Worm (Caenorhabditis elegans) whole organism, young adult: ENCODE data around the gene K08E5.5.

Experiments
- akir-1 ChIP-seq: fragments of 200-800 bp; sonication (Bioruptor generic); optimal IDR thresholded peaks from 2 replicates; lab custom pipeline; 2018; ENCODE audit warnings: mild to moderate bottlenecking, missing genetic modification characterization, moderate library complexity, missing compliant biosample characterization
- mcd-1 ChIP-seq: fragments of 200-800 bp; sonication (Bioruptor generic); IDR thresholded peaks from 2 replicates; pipeline ENCODE4 v1.3.6; 2022; ENCODE audit warnings: missing genetic modification reagents, missing genetic modification characterization, missing compliant biosample characterization
- snpc-1.1 ChIP-seq: sonication (generic microtip); optimal IDR thresholded peaks from 2 replicates; lab custom pipeline; 2017; ENCODE audit warnings: missing genetic modification characterization, mild to moderate bottlenecking, missing compliant biosample characterization, antibody characterized with exemption, moderate library complexity, missing genotype, missing genetic modification reagents; ENCODE audit not compliant: insufficient read depth
- tbx-9 ChIP-seq: sonication (generic microtip); optimal IDR thresholded peaks from 2 replicates; lab custom pipeline; 2016; ENCODE audit warnings: borderline replicate concordance, missing genetic modification characterization, inconsistent platforms, missing compliant biosample characterization

ce11 chrIII:10206352-10206751 is 46.1 kb upstream of the K08E5.5 start:
- TF ChIP-seq tbx-9 (no peak), mcd-1 (no peak), snpc-1.1 (tag; lab: Kevin White, UChicago) (no peak), akir-1 (GFP tag; lab: Kevin White, UChicago) (no peak)
